Fruit fly (Drosophila melanogaster): ENCODE measurements around the gene PKD.

The PKD gene

dm6 chr3R:18265275-18265674, 48.9 kb downstream of the PKD start:
- TF ChIP-seq CG4496 (GFP tag; IDR thresholded peaks at IDR 0.05) (no peak), CG32121 (GFP tag; IDR thresholded peaks at IDR 0.05) (no peak), CG17806 (tag; optimal IDR thresholded peaks at IDR 0.05) (no peak), rn (GFP tag; IDR thresholded peaks at IDR 0.05) (no peak), CG15710 (tag; optimal IDR thresholded peaks at IDR 0.05) (no peak), Snoo (tag; optimal IDR thresholded peaks at IDR 0.05) (no peak), Pif1B (GFP tag; optimal IDR thresholded peaks at IDR 0.05) (no peak), CG8159 (tag; optimal IDR thresholded peaks at IDR 0.05) (no peak), CG13204 (GFP tag; optimal IDR thresholded peaks at IDR 0.05) (no peak), CG12605 (GFP tag; IDR thresholded peaks at IDR 0.05) (no peak), fd96Ca (GFP tag; IDR thresholded peaks at IDR 0.05) (no peak), CG34367 (tag; optimal IDR thresholded peaks at IDR 0.05) (no peak)

dm6 chr3R:18261602-18262001, 52.6 kb downstream of the PKD start:
- TF ChIP-seq CG14655 (GFP tag; optimal IDR thresholded peaks at IDR 0.05) = no peak
- no peak for TF ChIP-seq Ets98B (GFP tag; IDR thresholded peaks at IDR 0.05)
- no peak for TF ChIP-seq EcR (GFP tag; optimal IDR thresholded peaks at IDR 0.05)
- no peak for TF ChIP-seq CG4496 (GFP tag; IDR thresholded peaks at IDR 0.05)
- TF ChIP-seq CG8301 (tag; optimal IDR thresholded peaks at IDR 0.05) = no peak

dm6 chr3R:18260016-18260415, 54.2 kb downstream of the PKD start:
- TF ChIP-seq CG15710 (tag; optimal IDR thresholded peaks at IDR 0.05) (no peak), rn (GFP tag; IDR thresholded peaks at IDR 0.05) (no peak), CG4496 (GFP tag; IDR thresholded peaks at IDR 0.05) (no peak), EcR (GFP tag; optimal IDR thresholded peaks at IDR 0.05) (no peak), gl (tag; optimal IDR thresholded peaks at IDR 0.05) (no peak), CG8301 (tag; optimal IDR thresholded peaks at IDR 0.05) (no peak), CG13204 (GFP tag; optimal IDR thresholded peaks at IDR 0.05) (no peak), Snoo (tag; optimal IDR thresholded peaks at IDR 0.05) (no peak), CG17806 (tag; optimal IDR thresholded peaks at IDR 0.05) (no peak), CG12605 (GFP tag; IDR thresholded peaks at IDR 0.05) (no peak), CG8159 (tag; optimal IDR thresholded peaks at IDR 0.05) (no peak)

dm6 chr3R:18255281-18255680, 58.9 kb downstream of the PKD start, which contains the start of the genes Ada2a, Polr2D, Tgs1 and moi:
Gene Ada2a (minus strand): TSS chr3R:18255487.
Gene Polr2D (minus strand): TSS chr3R:18255487.
Gene Tgs1 (plus strand): TSS chr3R:18255530.
Gene moi (plus strand): TSS chr3R:18255530.
- TF ChIP-seq Ets98B (GFP tag; IDR thresholded peaks at IDR 0.05) (no peak), Snoo (tag; optimal IDR thresholded peaks at IDR 0.05) (no peak), CG13204 (GFP tag; optimal IDR thresholded peaks at IDR 0.05) (no peak), CG14655 (GFP tag; optimal IDR thresholded peaks at IDR 0.05) (no peak), CG32121 (GFP tag; IDR thresholded peaks at IDR 0.05) (no peak), CG12605 (GFP tag; IDR thresholded peaks at IDR 0.05) (no peak), Pif1B (GFP tag; optimal IDR thresholded peaks at IDR 0.05) (no peak)

All from whole organism, pupa.